Fruit fly (Drosophila melanogaster): Measurements from ENCODE around the gene Tep4.

dm6 chr2L:19586436-19587333 is 38.4 kb downstream of the Tep4 start, which contains the start of gene Lar:
- no peak for TF ChIP-seq EcR (GFP tag; optimal IDR thresholded peaks at IDR 0.05)
- TF ChIP-seq psq (optimal IDR thresholded peaks at IDR 0.05), result no peak
- no peak for TF ChIP-seq usp (GFP tag; optimal IDR thresholded peaks at IDR 0.05)

Data from whole organism.